Fruit fly (Drosophila melanogaster): ENCODE measurements around the gene Sgt.

Gene Sgt

DNA sequence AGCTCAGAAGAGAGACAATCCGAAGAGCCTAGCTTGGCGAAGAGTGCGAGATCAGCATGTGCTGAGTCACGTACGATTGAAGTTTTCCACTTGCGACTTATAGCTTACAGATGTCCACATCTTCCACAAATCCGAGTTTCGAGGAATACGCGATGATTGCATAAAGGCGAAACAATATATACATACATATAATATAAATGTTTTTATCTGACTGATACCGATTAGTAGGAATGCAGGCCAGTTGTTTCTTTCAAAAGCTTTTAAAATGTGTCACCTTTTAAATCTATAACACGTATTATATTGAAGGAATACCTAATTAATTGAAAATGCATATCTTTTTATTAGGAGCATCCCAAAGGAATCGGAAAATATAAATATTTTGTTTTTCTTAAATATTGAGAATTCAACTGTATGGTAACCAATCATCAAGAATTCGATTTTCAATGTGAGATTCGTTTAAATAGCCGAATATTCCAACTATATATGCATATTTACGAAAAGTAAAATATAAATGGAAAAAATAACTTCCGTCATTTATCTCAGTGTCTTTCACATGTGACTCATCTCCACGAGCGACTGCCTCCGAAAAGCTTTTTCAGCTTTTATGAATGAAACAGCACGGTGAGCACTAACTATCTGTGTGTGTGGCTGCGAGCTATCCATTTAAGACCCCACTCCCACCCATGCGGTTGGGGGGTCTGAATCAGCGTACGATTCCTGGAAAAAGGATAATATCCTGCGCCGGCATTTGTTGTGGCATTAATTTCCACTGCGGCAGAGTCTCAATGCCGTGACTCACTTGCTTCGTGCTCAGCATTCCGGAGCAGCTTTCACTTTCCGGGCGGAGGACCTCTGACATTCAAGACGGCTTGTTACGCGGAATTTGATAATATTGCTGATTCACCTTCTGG, 20.6 kb upstream of the Sgt start (continued):
- TF ChIP-seq Elba2 (GFP tag; optimal IDR thresholded peaks at IDR 0.05) (no peak), phol (tag; optimal IDR thresholded peaks at IDR 0.05) (no peak), Dip3 (GFP tag; optimal IDR thresholded peaks at IDR 0.05) (peak; percentile 46), schlank (tag; optimal IDR thresholded peaks at IDR 0.05) (peak; percentile 21), CG1792 (GFP tag; optimal IDR thresholded peaks at IDR 0.05) (no peak), eve (GFP tag; optimal IDR thresholded peaks at IDR 0.05) (peak in 1 of 2 experiments; percentile 74), CG11398 (GFP tag; optimal IDR thresholded peaks at IDR 0.05) (no peak), CG12391 (tag; optimal IDR thresholded peaks at IDR 0.05) (no peak), NK7.1 (GFP tag; optimal IDR thresholded peaks at IDR 0.05) (peak; percentile 26), CG2116 (GFP tag; optimal IDR thresholded peaks at IDR 0.05) (no peak), toy (GFP tag; IDR thresholded peaks at IDR 0.05) (no peak), br (optimal IDR thresholded peaks at IDR 0.05) (no peak), trem (tag; optimal IDR thresholded peaks at IDR 0.05) (peak; percentile 19), CG30431 (GFP tag; optimal IDR thresholded peaks at IDR 0.05) (no peak), CG6765 (GFP tag; optimal IDR thresholded peaks at IDR 0.05) (peak; percentile 29), CG31388 (GFP tag; optimal IDR thresholded peaks at IDR 0.05) (no peak), ERR (GFP tag; optimal IDR thresholded peaks at IDR 0.05) (no peak), gfzf (GFP tag; optimal IDR thresholded peaks at IDR 0.05) (no peak), CG12744 (GFP tag; optimal IDR thresholded peaks at IDR 0.05) (no peak), Gsc (GFP tag; IDR thresholded peaks at IDR 0.05) (no peak), ham (GFP tag; IDR thresholded peaks at IDR 0.05) (no peak; the same call in 1 of the 2 replicates)

DNA sequence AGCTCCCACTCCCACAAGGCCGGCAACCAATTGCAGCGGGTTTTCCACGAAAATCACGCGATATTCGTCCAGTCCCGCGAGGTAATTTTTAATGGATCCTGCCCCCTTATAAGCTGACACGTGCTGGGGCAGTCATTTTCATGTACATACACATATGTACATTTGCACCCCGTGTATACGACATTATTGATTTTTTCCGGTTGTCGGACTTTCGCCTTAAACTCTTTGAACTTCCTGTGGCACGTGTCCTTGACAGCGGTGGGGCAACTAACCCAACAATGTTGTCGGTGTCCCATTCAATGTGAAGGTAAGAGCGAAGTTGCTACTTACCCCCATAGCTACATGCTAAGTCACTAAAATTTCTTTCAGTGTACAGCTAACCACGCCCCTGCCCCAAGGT, 19.3 kb upstream of the Sgt start:
- TF ChIP-seq Fer3 (tag; optimal IDR thresholded peaks at IDR 0.05) (no peak), CG13624 (GFP tag; optimal IDR thresholded peaks at IDR 0.05) (no peak), cwo (GFP tag; optimal IDR thresholded peaks at IDR 0.05) (peak; percentile 38), Hey (tag; optimal IDR thresholded peaks at IDR 0.05) (peak; percentile 92), sens (GFP tag) (peak; percentile 50)

dm6 chr2L:17452624-17453023, 18.8 kb upstream of the Sgt start, which contains the start of gene CG5050:
Gene CG5050 (plus strand): TSS chr2L:17452924.
- TF ChIP-seq CG15479 (GFP tag; optimal IDR thresholded peaks at IDR 0.05) (no peak), CG8281 (tag; optimal IDR thresholded peaks at IDR 0.05) (no peak), Atf3 (GFP tag; optimal IDR thresholded peaks at IDR 0.05) (no peak)

DNA sequence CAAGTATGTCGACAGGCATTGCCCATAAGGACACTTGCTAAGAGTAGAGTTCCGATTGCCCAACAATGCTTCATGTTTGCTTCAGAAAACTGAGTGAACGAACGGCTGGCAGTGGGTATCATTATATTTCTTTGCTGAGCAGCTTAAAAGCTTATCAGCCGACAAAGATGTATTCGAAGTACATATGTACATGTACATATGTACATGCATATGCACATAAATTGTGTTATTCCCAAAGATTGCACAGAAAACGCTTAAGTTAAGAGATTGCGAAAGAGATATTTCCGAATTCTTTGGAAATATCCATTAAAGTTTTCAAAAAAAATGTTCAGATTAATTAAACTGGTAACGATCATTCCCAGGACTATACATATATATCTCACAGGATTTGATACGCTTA, 15.6 kb upstream of the Sgt start, which contains the start of gene SPH93:
Gene SPH93, minus strand, starts transcription at position 101 of the 400 bp plus-strand sequence.
- TF ChIP-seq ken (GFP tag; IDR thresholded peaks at IDR 0.05) (no peak), Asciz (GFP tag; optimal IDR thresholded peaks at IDR 0.05) (no peak), prd (optimal IDR thresholded peaks at IDR 0.05) (no peak), prd (GFP tag; IDR thresholded peaks at IDR 0.05) (no peak), CG34376 (GFP tag; optimal IDR thresholded peaks at IDR 0.05) (no peak), da (GFP tag; optimal IDR thresholded peaks at IDR 0.05) (no peak), maf-S (GFP tag; optimal IDR thresholded peaks at IDR 0.05) (no peak), Neu2 (GFP tag; optimal IDR thresholded peaks at IDR 0.05; ENCODE audit: borderline replicate concordance) (no peak), kni (GFP tag; optimal IDR thresholded peaks at IDR 0.05) (no peak), NfI (GFP tag; optimal IDR thresholded peaks at IDR 0.05) (no peak), YL-1 (GFP tag; optimal IDR thresholded peaks at IDR 0.05) (no peak), dati (GFP tag; IDR thresholded peaks at IDR 0.05) (no peak), Usf (GFP tag; optimal IDR thresholded peaks at IDR 0.05) (no peak), CG11696 (GFP tag; IDR thresholded peaks at IDR 0.05) (no peak), Nf-YB (GFP tag; optimal IDR thresholded peaks at IDR 0.05) (no peak), hb (GFP tag; IDR thresholded peaks at IDR 0.05; ENCODE audit: partially characterized antibody) (no peak)
